Fruit fly (Drosophila melanogaster): ENCODE results near the gene CG7376.

Gene CG7376

DNA sequence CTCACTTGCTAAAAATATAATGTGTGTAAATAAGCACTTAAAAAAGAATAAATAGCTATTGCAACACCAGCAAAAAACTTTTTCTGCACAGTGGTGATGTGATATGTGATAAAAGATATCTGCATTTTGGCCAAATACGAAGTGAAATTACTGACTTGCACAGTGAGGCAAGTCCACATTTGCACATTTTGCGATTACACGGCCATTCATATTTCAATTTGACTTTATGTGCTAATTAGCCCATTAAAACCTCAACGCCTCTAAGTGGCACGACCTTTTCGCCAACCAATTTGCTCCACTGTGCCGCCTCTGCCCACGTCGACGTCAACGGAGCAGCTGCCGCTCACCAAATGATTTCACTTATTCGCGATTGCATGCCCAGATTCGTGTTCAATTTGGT lies 46.1 kb downstream of the CG7376 start, which contains the start of gene CG33946 (continued):
- TF ChIP-seq phol (tag; optimal IDR thresholded peaks at IDR 0.05) (peak; percentile 43), eve (GFP tag; optimal IDR thresholded peaks at IDR 0.05) (peak in 1 of 2 experiments; percentile 15), Eip74EF (GFP tag; optimal IDR thresholded peaks at IDR 0.05) (no peak), CG9609 (GFP tag; optimal IDR thresholded peaks at IDR 0.05) (peak; percentile 43), tna (GFP tag; IDR thresholded peaks at IDR 0.05; ENCODE audit: partially characterized antibody) (no peak), CG1602 (GFP tag; optimal IDR thresholded peaks at IDR 0.05) (peak; percentile 25), salm (tag; optimal IDR thresholded peaks at IDR 0.05) (no peak), BEAF-32 (GFP tag; optimal IDR thresholded peaks at IDR 0.05) (no peak), Meics (GFP tag; optimal IDR thresholded peaks at IDR 0.05) (no peak), peb (GFP tag; IDR thresholded peaks at IDR 0.05) (0 out of 2 replicates have a peak, but pooled peaks have one; percentile 8), H2.0 (GFP tag; IDR thresholded peaks at IDR 0.05) (peak; percentile 36; the same call in 1 of the 2 replicates), CG11560 (tag; IDR thresholded peaks at IDR 0.05) (no peak), chm (GFP tag; IDR thresholded peaks at IDR 0.05) (0 out of 2 replicates have a peak, but pooled peaks have one; percentile 23), CG3281 (GFP tag; optimal IDR thresholded peaks at IDR 0.05) (no peak), Atf3 (GFP tag; optimal IDR thresholded peaks at IDR 0.05) (no peak), CG30431 (GFP tag; optimal IDR thresholded peaks at IDR 0.05) (peak; percentile 35), twi (tag; optimal IDR thresholded peaks at IDR 0.05) (no peak), Hr51 (GFP tag; optimal IDR thresholded peaks at IDR 0.05) (no peak), CG18599 (GFP tag; optimal IDR thresholded peaks at IDR 0.05) (no peak), zf30C (GFP tag; optimal IDR thresholded peaks at IDR 0.05) (no peak), Dll (GFP tag; IDR thresholded peaks at IDR 0.05; ENCODE audit: partially characterized antibody) (no peak), CG4617 (GFP tag; optimal IDR thresholded peaks at IDR 0.05; ENCODE audit: borderline replicate concordance) (no peak), CG7271 (tag; optimal IDR thresholded peaks at IDR 0.05) (no peak), HLH54F (GFP tag; optimal IDR thresholded peaks at IDR 0.05) (peak; percentile 4), CG9797 (GFP tag; optimal IDR thresholded peaks at IDR 0.05) (no peak), CG31224 (GFP tag; IDR thresholded peaks at IDR 0.05) (no peak), dati (GFP tag; IDR thresholded peaks at IDR 0.05) (no peak), CG6765 (GFP tag; optimal IDR thresholded peaks at IDR 0.05) (no peak), Nf-YB (GFP tag; optimal IDR thresholded peaks at IDR 0.05) (no peak), sens-2 (GFP tag; IDR thresholded peaks at IDR 0.05) (no peak), br (optimal IDR thresholded peaks at IDR 0.05) (no peak), CG4282 (GFP tag; optimal IDR thresholded peaks at IDR 0.05) (no peak), CG2712 (tag; optimal IDR thresholded peaks at IDR 0.05) (peak; percentile 23), repo (GFP tag; optimal IDR thresholded peaks at IDR 0.05) (no peak), Sox102F (GFP tag; optimal IDR thresholded peaks at IDR 0.05) (peak; percentile 20), CG4854 (GFP tag; optimal IDR thresholded peaks at IDR 0.05) (no peak), vfl (GFP tag; optimal IDR thresholded peaks at IDR 0.05) (no peak), Oli (tag; optimal IDR thresholded peaks at IDR 0.05) (peak; percentile 6), Fer1 (GFP tag; optimal IDR thresholded peaks at IDR 0.05) (no peak), Stat92E (GFP tag; optimal IDR thresholded peaks at IDR 0.05) (no peak), lab (GFP tag; optimal IDR thresholded peaks at IDR 0.05) (no peak), pzg (GFP tag; optimal IDR thresholded peaks at IDR 0.05) (no peak), NFAT (GFP tag; IDR thresholded peaks at IDR 0.05) (no peak), D (optimal IDR thresholded peaks at IDR 0.05) (no peak), D (GFP tag; optimal IDR thresholded peaks at IDR 0.05) (no peak), CG11085 (GFP tag; IDR thresholded peaks at IDR 0.05) (no peak), tx (GFP tag; optimal IDR thresholded peaks at IDR 0.05) (no peak), Dfd (GFP tag; optimal IDR thresholded peaks at IDR 0.05) (no peak), Mes4 (GFP tag; optimal IDR thresholded peaks at IDR 0.05) (no peak), tgo (GFP tag; IDR thresholded peaks at IDR 0.05) (no peak), CG7372 (GFP tag; IDR thresholded peaks at IDR 0.05) (no peak)
